Fruit fly (Drosophila melanogaster): Measurements from ENCODE around the gene CG14629.

Gene CG14629

DNA sequence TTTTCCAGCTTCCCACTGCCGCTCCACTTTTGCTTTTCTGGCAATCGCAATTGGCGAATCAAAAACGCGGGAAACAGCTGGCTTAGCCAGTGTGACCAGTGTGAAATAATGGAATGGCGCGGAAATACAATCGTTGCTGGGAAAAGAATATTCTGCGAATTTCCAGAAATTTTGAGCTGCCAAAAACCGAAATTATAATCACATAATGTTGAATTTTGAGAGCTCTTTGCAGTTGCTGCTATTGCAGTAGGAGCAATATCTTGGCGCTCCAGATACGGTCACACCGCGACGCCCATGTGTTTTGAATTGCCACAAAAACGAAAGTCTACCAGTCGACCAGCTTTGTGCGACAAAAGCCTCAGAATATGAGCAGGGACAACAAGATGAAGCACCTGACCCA is 20.8 kb upstream of the CG14629 start, which contains the start of the genes Cdc45 and Rpp21 (continued):
- TF ChIP-seq CG2678 (tag; optimal IDR thresholded peaks at IDR 0.05) (no peak), H2.0 (GFP tag; IDR thresholded peaks at IDR 0.05) (no peak), p53 (GFP tag; optimal IDR thresholded peaks at IDR 0.05) (no peak), CG13775 (GFP tag; optimal IDR thresholded peaks at IDR 0.05) (no peak), CkIIα-i1 (GFP tag; IDR thresholded peaks at IDR 0.05) (no peak), CG4424 (GFP tag; optimal IDR thresholded peaks at IDR 0.05) (no peak), CG7963 (GFP tag; IDR thresholded peaks at IDR 0.05; ENCODE audit: partially characterized antibody) (no peak), CG18619 (GFP tag; optimal IDR thresholded peaks at IDR 0.05) (no peak), CTCF (GFP tag; optimal IDR thresholded peaks at IDR 0.05) (peak; percentile 21), danr (GFP tag; IDR thresholded peaks at IDR 0.05) (no peak), Rfx (GFP tag; IDR thresholded peaks at IDR 0.05) (peak; percentile 17; the same call in 1 of the 2 replicates), CG12942 (GFP tag; optimal IDR thresholded peaks at IDR 0.05) (no peak), CG4730 (GFP tag; IDR thresholded peaks at IDR 0.05) (no peak), aop (GFP tag; IDR thresholded peaks at IDR 0.05) (no peak), CG14014 (GFP tag; IDR thresholded peaks at IDR 0.05) (no peak), CG15073 (GFP tag; optimal IDR thresholded peaks at IDR 0.05) (no peak), CG10321 (GFP tag; IDR thresholded peaks at IDR 0.05) (no peak), Pdp1 (GFP tag; optimal IDR thresholded peaks at IDR 0.05) (peak in 1 of 2 experiments; percentile 35), cg (GFP tag; optimal IDR thresholded peaks at IDR 0.05) (no peak), slbo (GFP tag; IDR thresholded peaks at IDR 0.05) (no peak), CG8359 (GFP tag; optimal IDR thresholded peaks at IDR 0.05; ENCODE audit: borderline replicate concordance) (no peak), org-1 (GFP tag; optimal IDR thresholded peaks at IDR 0.05) (no peak), onecut (GFP tag; IDR thresholded peaks at IDR 0.05) (no peak), CG2889 (GFP tag; IDR thresholded peaks at IDR 0.05) (no peak), HmgZ (tag; optimal IDR thresholded peaks at IDR 0.05) (no peak), chif (GFP tag; optimal IDR thresholded peaks at IDR 0.05) (no peak), CG3407 (GFP tag; optimal IDR thresholded peaks at IDR 0.05) (no peak), CG10366 (GFP tag; IDR thresholded peaks at IDR 0.05) (no peak), Stat92E (GFP tag; optimal IDR thresholded peaks at IDR 0.05) (no peak), Hr51 (GFP tag; optimal IDR thresholded peaks at IDR 0.05) (no peak), crc (GFP tag; optimal IDR thresholded peaks at IDR 0.05) (no peak), MBD-R2 (GFP tag; IDR thresholded peaks at IDR 0.05) (peak; percentile 77), Usf (GFP tag; optimal IDR thresholded peaks at IDR 0.05) (no peak), sens-2 (GFP tag; IDR thresholded peaks at IDR 0.05) (no peak), Camta (GFP tag; optimal IDR thresholded peaks at IDR 0.05) (no peak), lola (GFP tag; optimal IDR thresholded peaks at IDR 0.05) (no peak), mld (GFP tag; IDR thresholded peaks at IDR 0.05; ENCODE audit: partially characterized antibody) (no peak), CG14667 (GFP tag; IDR thresholded peaks at IDR 0.05) (no peak), Hey (tag; optimal IDR thresholded peaks at IDR 0.05) (no peak), stwl (tag; optimal IDR thresholded peaks at IDR 0.05) (peak; percentile 36), CG7839 (tag; optimal IDR thresholded peaks at IDR 0.05) (no peak), CG12299 (tag; optimal IDR thresholded peaks at IDR 0.05) (no peak), Lpt (GFP tag; optimal IDR thresholded peaks at IDR 0.05) (no peak), CG14441 (GFP tag; IDR thresholded peaks at IDR 0.05) (no peak), CG15601 (tag; optimal IDR thresholded peaks at IDR 0.05) (no peak), CG12659 (GFP tag; optimal IDR thresholded peaks at IDR 0.05) (peak; percentile 16), Dp (GFP tag; optimal IDR thresholded peaks at IDR 0.05) (peak; percentile 81), Max (GFP tag; optimal IDR thresholded peaks at IDR 0.05) (peak; percentile 55), gt (GFP tag; IDR thresholded peaks at IDR 0.05) (no peak), CG13424 (tag; optimal IDR thresholded peaks at IDR 0.05) (no peak), Kr (GFP tag; optimal IDR thresholded peaks at IDR 0.05) (no peak), CG6765 (GFP tag; optimal IDR thresholded peaks at IDR 0.05) (no peak)

Measured in whole organism, embryonic.